Fruit fly (Drosophila melanogaster) whole organism, embryonic: Measurements from ENCODE around the gene FucTA.

Source experiments
- Awh ChIP-seq: fragments of 200-800 bp; sonication (Bioruptor generic); IDR thresholded peaks from 2 replicates; pipeline ENCODE4, ENCODE4 v1.3.6; 2022; ENCODE audit warnings: missing biosample characterization, missing genetic modification characterization
- C15 ChIP-seq: fragments of 200-800 bp; sonication (Bioruptor generic); IDR thresholded peaks from 3 replicates; pipeline ENCODE4 v1.3.6; 2022; ENCODE audit warnings: missing biosample characterization, missing genetic modification characterization
- CG10654 ChIP-seq: fragments of 200-800 bp; sonication (Bioruptor generic); optimal IDR thresholded peaks from 2 replicates; lab custom pipeline; 2016; ENCODE audit warnings: missing biosample characterization, missing genetic modification characterization
- CG11456 ChIP-seq: fragments of 200-800 bp; sonication (Bioruptor generic); IDR thresholded peaks from 3 replicates; pipeline ENCODE4 v1.3.6; 2022; ENCODE audit warnings: missing biosample characterization, missing genetic modification characterization
- CG12744 ChIP-seq: fragments of 200-800 bp; sonication (Bioruptor generic); optimal IDR thresholded peaks from 2 replicates; lab custom pipeline; 2016; ENCODE audit warnings: missing biosample characterization, missing genetic modification characterization
- CG12942 ChIP-seq: fragments of 200-800 bp; sonication (Bioruptor generic); optimal IDR thresholded peaks from 3 replicates; lab custom pipeline; 2016; ENCODE audit warnings: missing biosample characterization, missing genetic modification characterization
- CG13424 ChIP-seq: fragments of 200-800 bp; sonication (Bioruptor generic); optimal IDR thresholded peaks from 2 replicates; lab custom pipeline; 2019; ENCODE audit warnings: missing biosample characterization, mild to moderate bottlenecking, missing genetic modification characterization, moderate library complexity
- CG14441 ChIP-seq: fragments of 200-800 bp; sonication (Bioruptor generic); IDR thresholded peaks from 2 replicates; pipeline ENCODE4 v1.3.6; 2022; ENCODE audit warnings: missing biosample characterization, missing genetic modification characterization
- CG14965 ChIP-seq: fragments of 200-800 bp; sonication (Bioruptor generic); optimal IDR thresholded peaks from 2 replicates; lab custom pipeline; 2016; ENCODE audit warnings: missing biosample characterization, missing genetic modification characterization, borderline replicate concordance
- CG15479 ChIP-seq: fragments of 200-800 bp; sonication (Bioruptor generic); optimal IDR thresholded peaks from 3 replicates; lab custom pipeline; 2019; ENCODE audit warnings: missing biosample characterization, mild to moderate bottlenecking, missing genetic modification characterization, moderate library complexity
- CG16779 ChIP-seq: fragments of 200-800 bp; sonication (Bioruptor generic); IDR thresholded peaks from 2 replicates; pipeline ENCODE4 v1.3.6; 2022; ENCODE audit warnings: missing biosample characterization, missing genetic modification characterization
- CG17361 ChIP-seq: fragments of 200-800 bp; sonication (Bioruptor generic); IDR thresholded peaks from 3 replicates; pipeline ENCODE4 v1.3.6; 2022; ENCODE audit warnings: missing biosample characterization, missing genetic modification characterization
- CG17802 ChIP-seq: fragments of 200-800 bp; sonication (Bioruptor generic); optimal IDR thresholded peaks from 2 replicates; lab custom pipeline; 2018; ENCODE audit warnings: missing biosample characterization, mild to moderate bottlenecking, missing genetic modification characterization, moderate library complexity
- CG2889 ChIP-seq: fragments of 200-800 bp; sonication (Bioruptor generic); IDR thresholded peaks from 3 replicates; pipeline ENCODE4 v1.3.6; 2022; ENCODE audit warnings: missing biosample characterization, missing genetic modification characterization
- CG33557 ChIP-seq: fragments of 200-800 bp; sonication (Bioruptor generic); optimal IDR thresholded peaks from 2 replicates; lab custom pipeline; 2019; ENCODE audit warnings: missing biosample characterization, mild to moderate bottlenecking, missing genetic modification characterization, moderate library complexity
- CG5245 ChIP-seq: fragments of 200-800 bp; sonication (Bioruptor generic); optimal IDR thresholded peaks from 3 replicates; lab custom pipeline; 2016; ENCODE audit warnings: missing biosample characterization, missing genetic modification characterization
- CG6689 ChIP-seq: fragments of 200-800 bp; sonication (Bioruptor generic); IDR thresholded peaks from 2 replicates; pipeline ENCODE4 v1.3.6; 2022; ENCODE audit warnings: missing biosample characterization, missing genetic modification characterization
- CG7987 ChIP-seq: fragments of 200-800 bp; sonication (Bioruptor generic); optimal IDR thresholded peaks from 2 replicates; lab custom pipeline; 2018; ENCODE audit warnings: missing biosample characterization, mild to moderate bottlenecking, missing genetic modification characterization, moderate library complexity
- CG9609 ChIP-seq: fragments of 200-800 bp; sonication (Bioruptor generic); optimal IDR thresholded peaks from 3 replicates; lab custom pipeline; 2016; ENCODE audit warnings: missing biosample characterization, missing genetic modification characterization
- Dfd ChIP-seq, 2 experiments: fragments of >200 bp; optimal IDR thresholded peaks; 2 replicates each; lab custom pipeline; 2017; ENCODE audit warnings: missing biosample characterization in 2 of 2, missing genetic modification characterization in 2 of 2
- E2f2 ChIP-seq: fragments of 200-800 bp; sonication (Bioruptor generic); IDR thresholded peaks from 2 replicates; pipeline ENCODE4 v1.3.6; 2022; ENCODE audit warnings: missing biosample characterization, missing genetic modification characterization
- HHEX ChIP-seq: fragments of 200-800 bp; sonication (Bioruptor generic); optimal IDR thresholded peaks from 3 replicates; lab custom pipeline; 2017; ENCODE audit warnings: missing biosample characterization, mild to moderate bottlenecking, missing genetic modification characterization, missing genetic modification reagents
- Hr39 ChIP-seq: fragments of >200 bp; optimal IDR thresholded peaks from 2 replicates; lab custom pipeline; 2017
- Kr ChIP-seq: fragments of 200-800 bp; sonication (Bioruptor generic); optimal IDR thresholded peaks from 2 replicates; lab custom pipeline; 2017; ENCODE audit warnings: missing biosample characterization, mild to moderate bottlenecking, missing genetic modification characterization
- Lpt ChIP-seq: fragments of >200 bp; optimal IDR thresholded peaks from 2 replicates; lab custom pipeline; 2018; ENCODE audit warnings: missing biosample characterization, missing genetic modification characterization
- MTF-1 ChIP-seq: fragments of 200-800 bp; sonication (Bioruptor generic); optimal IDR thresholded peaks from 2 replicates; lab custom pipeline; 2018; ENCODE audit warnings: missing biosample characterization, mild to moderate bottlenecking, missing genetic modification characterization, borderline replicate concordance
- NC2β ChIP-seq: fragments of 200-800 bp; sonication (Bioruptor generic); optimal IDR thresholded peaks from 2 replicates; lab custom pipeline; 2016; ENCODE audit warnings: missing biosample characterization, missing genetic modification characterization
- NK7.1 ChIP-seq: fragments of 200-800 bp; sonication (Bioruptor generic); optimal IDR thresholded peaks from 3 replicates; lab custom pipeline; 2016; ENCODE audit warnings: missing biosample characterization, missing genetic modification characterization
- Side ChIP-seq: fragments of 200-800 bp; sonication (Bioruptor generic); optimal IDR thresholded peaks from 2 replicates; lab custom pipeline; 2016; ENCODE audit warnings: missing biosample characterization, missing genetic modification characterization
- Sry-β ChIP-seq: fragments of 200-800 bp; sonication (Bioruptor generic); optimal IDR thresholded peaks from 2 replicates; lab custom pipeline; 2018; ENCODE audit warnings: missing biosample characterization, mild to moderate bottlenecking, missing genetic modification characterization, moderate library complexity
- amos ChIP-seq: fragments of 200-800 bp; sonication (Bioruptor generic); IDR thresholded peaks from 2 replicates; pipeline ENCODE4 v1.3.6; 2022; ENCODE audit warnings: missing biosample characterization, missing genetic modification characterization; ENCODE audit not compliant: partially characterized antibody
- bsh ChIP-seq, 2 experiments: fragments of 200-800 bp; sonication (Bioruptor generic); optimal IDR thresholded peaks; 2 replicates each; lab custom pipeline; 2017 to 2018; ENCODE audit warnings: mild to moderate bottlenecking in 2 of 2, missing biosample characterization in 2 of 2, missing genetic modification characterization in 2 of 2, moderate library complexity in 1 of 2
- dan ChIP-seq: fragments of 200-800 bp; sonication (Bioruptor generic); IDR thresholded peaks from 2 replicates; pipeline ENCODE4 v1.3.6; 2022; ENCODE audit warnings: missing biosample characterization, missing genetic modification characterization
- dmrt11E ChIP-seq: fragments of 200-800 bp; sonication (Bioruptor generic); optimal IDR thresholded peaks from 3 replicates; lab custom pipeline; 2018; ENCODE audit warnings: missing biosample characterization, mild to moderate bottlenecking, missing genetic modification characterization, moderate library complexity
- fru ChIP-seq: fragments of >200 bp; optimal IDR thresholded peaks from 2 replicates; lab custom pipeline; 2017
- ham ChIP-seq: fragments of 200-800 bp; sonication (Bioruptor generic); IDR thresholded peaks from 2 replicates; pipeline ENCODE4 v1.3.6; 2022; ENCODE audit warnings: missing biosample characterization, missing genetic modification characterization
- her ChIP-seq: fragments of 200-800 bp; sonication (Bioruptor generic); optimal IDR thresholded peaks from 2 replicates; lab custom pipeline; 2016; ENCODE audit warnings: missing biosample characterization, missing genetic modification characterization
- insv ChIP-seq, 2 experiments: fragments of 200-800 bp; sonication (Bioruptor generic); optimal IDR thresholded peaks; 3 replicates each; lab custom pipeline; 2016 to 2018; ENCODE audit warnings: missing biosample characterization in 2 of 2, missing genetic modification characterization in 2 of 2
- kah ChIP-seq: fragments of 200-800 bp; sonication (Bioruptor generic); optimal IDR thresholded peaks from 2 replicates; lab custom pipeline; 2018; ENCODE audit warnings: missing biosample characterization, mild to moderate bottlenecking, missing genetic modification characterization
- kay ChIP-seq: fragments of 200-800 bp; sonication (Bioruptor generic); optimal IDR thresholded peaks from 2 replicates; lab custom pipeline; 2016; ENCODE audit warnings: missing biosample characterization, missing genetic modification characterization
- lbe ChIP-seq: fragments of 200-800 bp; sonication (Bioruptor generic); optimal IDR thresholded peaks from 2 replicates; lab custom pipeline; 2016; ENCODE audit warnings: missing biosample characterization, mild to moderate bottlenecking, missing genetic modification characterization
- mirr ChIP-seq: fragments of 200-800 bp; sonication (Bioruptor generic); optimal IDR thresholded peaks from 3 replicates; lab custom pipeline; 2018; ENCODE audit warnings: missing biosample characterization, mild to moderate bottlenecking, missing genetic modification characterization
- odd ChIP-seq: fragments of 200-800 bp; sonication (Bioruptor generic); optimal IDR thresholded peaks from 2 replicates; lab custom pipeline; 2017; ENCODE audit warnings: missing biosample characterization, mild to moderate bottlenecking, missing genetic modification characterization
- phol ChIP-seq: fragments of 200-800 bp; sonication (Bioruptor generic); optimal IDR thresholded peaks from 3 replicates; lab custom pipeline; 2018; ENCODE audit warnings: missing biosample characterization, mild to moderate bottlenecking, missing genetic modification characterization, moderate library complexity
- pita ChIP-seq: fragments of 200-800 bp; sonication (Bioruptor generic); optimal IDR thresholded peaks from 2 replicates; lab custom pipeline; 2017; ENCODE audit warnings: missing biosample characterization, mild to moderate bottlenecking, missing genetic modification characterization
- pnt ChIP-seq: fragments of 200-800 bp; sonication (Bioruptor generic); optimal IDR thresholded peaks from 3 replicates; lab custom pipeline; 2016; ENCODE audit warnings: missing biosample characterization, missing genetic modification characterization
- pzg ChIP-seq: fragments of 200-800 bp; sonication (Bioruptor generic); optimal IDR thresholded peaks from 3 replicates; lab custom pipeline; 2018; ENCODE audit warnings: missing biosample characterization, mild to moderate bottlenecking, missing genetic modification characterization, moderate library complexity
- shn ChIP-seq: fragments of 200-800 bp; sonication (Bioruptor generic); optimal IDR thresholded peaks from 3 replicates; lab custom pipeline; 2016; ENCODE audit warnings: missing biosample characterization, missing genetic modification characterization
- trh ChIP-seq: fragments of 200-800 bp; sonication (Bioruptor generic); optimal IDR thresholded peaks from 2 replicates; lab custom pipeline; 2016; ENCODE audit warnings: missing biosample characterization, missing genetic modification characterization
- unpg ChIP-seq: fragments of 200-800 bp; sonication (Bioruptor generic); optimal IDR thresholded peaks from 3 replicates; lab custom pipeline; 2018; ENCODE audit warnings: missing biosample characterization, mild to moderate bottlenecking, missing genetic modification characterization, moderate library complexity
- vnd ChIP-seq: fragments of 200-800 bp; sonication (Bioruptor generic); IDR thresholded peaks from 3 replicates; pipeline ENCODE4 v1.3.6; 2022; ENCODE audit warnings: missing biosample characterization, missing genetic modification characterization; ENCODE audit not compliant: partially characterized antibody
- zfh1 ChIP-seq: fragments of 200-800 bp; sonication (Bioruptor generic); IDR thresholded peaks from 3 replicates; pipeline ENCODE4 v1.3.6; 2022; ENCODE audit warnings: missing biosample characterization, missing genetic modification characterization

Gene FucTA

dm6 chr3L:15107776-15108379 lies 39.1 kb upstream of the FucTA start (continued):
- TF ChIP-seq insv (GFP tag; optimal IDR thresholded peaks at IDR 0.05; lab: Kevin White, UChicago) = no peak
- TF ChIP-seq pita (GFP tag; lab: Kevin White, UChicago) = no peak
- peak; percentile 86 for TF ChIP-seq lbe
- no peak for TF ChIP-seq CG14965 (GFP tag; lab: Kevin White, UChicago)
- TF ChIP-seq CG12744 (GFP tag; lab: Kevin White, UChicago) = no peak
- peak; percentile 60 to 92 for TF ChIP-seq bsh (GFP tag; optimal IDR thresholded peaks at IDR 0.05; lab: Kevin White, UChicago)
- no peak for TF ChIP-seq CG9609 (GFP tag; lab: Kevin White, UChicago)
- no peak for TF ChIP-seq Kr (GFP tag; lab: Kevin White, UChicago)
- TF ChIP-seq Side (GFP tag; lab: Kevin White, UChicago) = no peak
- TF ChIP-seq zfh1 (GFP tag; lab: Robert Waterston, UW) = no peak
- TF ChIP-seq dmrt11E (tag; lab: Kevin White, UChicago) = peak; percentile 79
- TF ChIP-seq CG16779 = no peak
- no peak for TF ChIP-seq CG11456 (GFP tag; lab: Robert Waterston, UW)
- TF ChIP-seq Sry-β (GFP tag; lab: Kevin White, UChicago) = no peak
- TF ChIP-seq NK7.1 (GFP tag; lab: Kevin White, UChicago) = no peak
- TF ChIP-seq fru (lab: Kevin White, UChicago) = no peak
- TF ChIP-seq CG12942 (GFP tag; lab: Kevin White, UChicago) = no peak
- peak; percentile 8 for TF ChIP-seq pnt (GFP tag; lab: Kevin White, UChicago)
- TF ChIP-seq shn (GFP tag; lab: Kevin White, UChicago) = no peak
- no peak for TF ChIP-seq CG2889 (GFP tag; lab: Robert Waterston, UW)
- no peak for TF ChIP-seq Hr39
- no peak for TF ChIP-seq HHEX (GFP tag; lab: Kevin White, UChicago)
- no peak for TF ChIP-seq ham (GFP tag; lab: Robert Waterston, UW)
- TF ChIP-seq Awh (GFP tag; lab: Robert Waterston, UW) = no peak
- peak; percentile 89 for TF ChIP-seq CG17361 (GFP tag; lab: Robert Waterston, UW)
- peak; percentile 9 for TF ChIP-seq CG10654 (GFP tag; lab: Kevin White, UChicago)
- TF ChIP-seq Dfd (GFP tag; optimal IDR thresholded peaks at IDR 0.05; lab: Kevin White, UChicago) = no peak
- no peak for TF ChIP-seq NC2β (GFP tag; lab: Kevin White, UChicago)
- TF ChIP-seq dan = no peak
- TF ChIP-seq E2f2 (GFP tag; lab: Robert Waterston, UW) = no peak
- no peak for TF ChIP-seq CG14441
- TF ChIP-seq CG13424 (tag; lab: Kevin White, UChicago) = peak; percentile 58
- no peak for TF ChIP-seq CG17802 (tag; lab: Kevin White, UChicago)
- no peak for TF ChIP-seq CG7987 (GFP tag; lab: Kevin White, UChicago)
- TF ChIP-seq kay = no peak
- TF ChIP-seq vnd (GFP tag; lab: Robert Waterston, UW) = no peak
- no peak for TF ChIP-seq amos (GFP tag; lab: Robert Waterston, UW)
- peak; percentile 54 for TF ChIP-seq unpg
- no peak for TF ChIP-seq her
- TF ChIP-seq Lpt = no peak
- peak; percentile 70 for TF ChIP-seq CG33557
- no peak for TF ChIP-seq CG15479 (GFP tag; lab: Kevin White, UChicago)
- TF ChIP-seq phol (tag; lab: Kevin White, UChicago) = peak; percentile 65
- TF ChIP-seq odd (GFP tag; lab: Kevin White, UChicago) = no peak
- no peak for TF ChIP-seq MTF-1 (GFP tag; lab: Kevin White, UChicago)
- TF ChIP-seq pzg (GFP tag; lab: Kevin White, UChicago) = no peak
- no peak for TF ChIP-seq trh (GFP tag; lab: Kevin White, UChicago)
- TF ChIP-seq C15 (GFP tag; lab: Robert Waterston, UW) = no peak
- no peak for TF ChIP-seq mirr (GFP tag; lab: Kevin White, UChicago)
- TF ChIP-seq CG6689 = peak; percentile 31; the same call in 1 of the 2 replicates
- TF ChIP-seq CG5245 (GFP tag; lab: Kevin White, UChicago) = peak; percentile 28
- no peak for TF ChIP-seq kah (GFP tag; lab: Kevin White, UChicago)
